Worm (Caenorhabditis elegans) whole organism, L4/young adult: ENCODE measurements around the gene pho-12.

ENCODE experiments used
- dao-5 ChIP-seq: sonication (generic microtip); optimal IDR thresholded peaks from 2 replicates; lab custom pipeline; 2016; ENCODE audit warnings: missing genotype, missing genetic modification characterization, moderate library complexity, missing compliant biosample characterization
- him-1 ChIP-seq: sonication (generic microtip); optimal IDR thresholded peaks from 2 replicates; lab custom pipeline; 2016; ENCODE audit warnings: missing genotype, missing genetic modification reagents, missing genetic modification characterization, missing compliant biosample characterization

DNA sequence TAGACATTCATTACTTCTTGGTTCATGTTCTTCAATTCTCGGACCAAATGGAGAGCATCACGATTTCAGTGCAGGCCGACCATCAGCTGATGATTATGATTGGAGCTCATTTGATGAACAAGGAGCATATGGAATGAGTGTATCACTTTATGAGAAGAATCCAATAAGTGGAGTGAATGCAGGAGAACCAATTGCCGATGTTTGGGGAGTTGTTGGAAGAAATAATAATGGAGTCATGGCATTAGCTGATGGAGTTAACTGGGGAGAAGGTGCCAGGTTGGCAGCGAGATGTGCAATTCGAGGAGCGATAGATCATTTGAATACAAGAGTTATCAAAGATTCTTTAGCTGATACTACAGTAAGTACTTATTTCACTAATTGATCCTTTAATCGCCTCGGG lies 9.8 kb downstream of the pho-12 start:
- TF ChIP-seq him-1 (tag; lab: Kevin White, UChicago) (no peak), dao-5 (no peak)
